Fruit fly (Drosophila melanogaster) whole organism, embryonic: ENCODE data around the gene mahe.

Source experiments
- Atf-2 ChIP-seq: fragments of 200-800 bp; sonication (Bioruptor generic); optimal IDR thresholded peaks from 2 replicates; lab custom pipeline; 2016; ENCODE audit warnings: missing biosample characterization, missing genetic modification characterization
- Blimp-1 ChIP-seq: fragments of 200-800 bp; sonication (Bioruptor generic); optimal IDR thresholded peaks from 3 replicates; lab custom pipeline; 2018; ENCODE audit warnings: missing biosample characterization, missing genetic modification characterization, mild to moderate bottlenecking, moderate library complexity, missing genetic modification reagents
- CG10462 ChIP-seq: fragments of 200-800 bp; sonication (Bioruptor generic); optimal IDR thresholded peaks from 2 replicates; lab custom pipeline; 2016; ENCODE audit warnings: missing biosample characterization, missing genetic modification characterization
- CG12236 ChIP-seq: fragments of 200-800 bp; sonication (Bioruptor generic); optimal IDR thresholded peaks from 2 replicates; lab custom pipeline; 2016; ENCODE audit warnings: missing biosample characterization, missing genetic modification characterization
- CG12391 ChIP-seq: fragments of 200-800 bp; sonication (Bioruptor generic); optimal IDR thresholded peaks from 3 replicates; lab custom pipeline; 2018; ENCODE audit warnings: missing biosample characterization, mild to moderate bottlenecking, missing genetic modification characterization, moderate library complexity
- CG13296 ChIP-seq: fragments of 200-800 bp; sonication (Bioruptor generic); optimal IDR thresholded peaks from 3 replicates; lab custom pipeline; 2018; ENCODE audit warnings: missing biosample characterization, mild to moderate bottlenecking, missing genetic modification characterization
- CG14441 ChIP-seq: fragments of 200-800 bp; sonication (Bioruptor generic); IDR thresholded peaks from 2 replicates; pipeline ENCODE4 v1.3.6; 2022; ENCODE audit warnings: missing biosample characterization, missing genetic modification characterization
- CG14710 ChIP-seq: fragments of 200-800 bp; sonication (Bioruptor generic); optimal IDR thresholded peaks from 3 replicates; lab custom pipeline; 2019; ENCODE audit warnings: missing biosample characterization, mild to moderate bottlenecking, missing genetic modification characterization, moderate library complexity
- CG15011 ChIP-seq: fragments of 200-800 bp; sonication (Bioruptor generic); optimal IDR thresholded peaks from 3 replicates; lab custom pipeline; 2018; ENCODE audit warnings: missing biosample characterization, mild to moderate bottlenecking, missing genetic modification characterization
- CG17328 ChIP-seq: fragments of 200-800 bp; sonication (Bioruptor generic); IDR thresholded peaks from 2 replicates; pipeline ENCODE4 v1.3.6; 2022; ENCODE audit warnings: missing biosample characterization, missing genetic modification characterization
- CG18599 ChIP-seq: fragments of 200-800 bp; sonication (Bioruptor generic); optimal IDR thresholded peaks from 3 replicates; lab custom pipeline; 2017; ENCODE audit warnings: missing biosample characterization, missing genetic modification characterization, mild to moderate bottlenecking, moderate library complexity, missing genetic modification reagents
- CG2116 ChIP-seq: fragments of 200-800 bp; sonication (Bioruptor generic); optimal IDR thresholded peaks from 3 replicates; lab custom pipeline; 2018; ENCODE audit warnings: missing biosample characterization, mild to moderate bottlenecking, missing genetic modification characterization
- CG2120 ChIP-seq: fragments of 200-800 bp; sonication (Bioruptor generic); optimal IDR thresholded peaks from 3 replicates; lab custom pipeline; 2016; ENCODE audit warnings: missing biosample characterization, missing genetic modification characterization
- CG5953 ChIP-seq: fragments of 200-800 bp; sonication (Bioruptor generic); IDR thresholded peaks from 2 replicates; pipeline ENCODE4 v1.3.6; 2022; ENCODE audit warnings: missing biosample characterization, missing genetic modification characterization
- CG7271 ChIP-seq: fragments of 200-800 bp; sonication (Bioruptor generic); optimal IDR thresholded peaks from 2 replicates; lab custom pipeline; 2018; ENCODE audit warnings: missing biosample characterization, mild to moderate bottlenecking, missing genetic modification characterization, moderate library complexity
- CG7839 ChIP-seq: fragments of 200-800 bp; sonication (Bioruptor generic); optimal IDR thresholded peaks from 3 replicates; lab custom pipeline; 2018; ENCODE audit warnings: missing biosample characterization, mild to moderate bottlenecking, missing genetic modification characterization, moderate library complexity
- CG8388 ChIP-seq: fragments of 200-800 bp; sonication (Bioruptor generic); optimal IDR thresholded peaks from 2 replicates; lab custom pipeline; 2019; ENCODE audit warnings: missing biosample characterization, mild to moderate bottlenecking, missing genetic modification characterization, moderate library complexity
- Chrac-16 ChIP-seq: fragments of 200-800 bp; sonication (Bioruptor generic); optimal IDR thresholded peaks from 3 replicates; lab custom pipeline; 2016; ENCODE audit warnings: missing biosample characterization, missing genetic modification characterization
- Dip3 ChIP-seq: fragments of 200-800 bp; sonication (Bioruptor generic); optimal IDR thresholded peaks from 3 replicates; lab custom pipeline; 2016; ENCODE audit warnings: missing biosample characterization, missing genetic modification characterization
- Ets65A ChIP-seq: fragments of 200-800 bp; sonication (Bioruptor generic); peaks from one replicate; lab custom pipeline; 2016; ENCODE audit warnings: missing biosample characterization, missing genetic modification characterization
- Fer3 ChIP-seq: fragments of 200-800 bp; sonication (Bioruptor generic); optimal IDR thresholded peaks from 2 replicates; lab custom pipeline; 2018; ENCODE audit warnings: missing biosample characterization, mild to moderate bottlenecking, missing genetic modification characterization, moderate library complexity
- Hr3 ChIP-seq: fragments of 200-800 bp; sonication (Bioruptor generic); optimal IDR thresholded peaks from 3 replicates; lab custom pipeline; 2016; ENCODE audit warnings: missing biosample characterization, missing genetic modification characterization
- Hr39 ChIP-seq: fragments of >200 bp; optimal IDR thresholded peaks from 2 replicates; lab custom pipeline; 2017
- Hr51 ChIP-seq, 2 experiments: fragments of 200-800 bp; sonication (Bioruptor generic); optimal IDR thresholded peaks; 2 replicates in 1 of 2; 3 replicates in 1 of 2; lab custom pipeline; 2016 to 2018; ENCODE audit warnings: missing biosample characterization in 2 of 2, missing genetic modification characterization in 2 of 2, mild to moderate bottlenecking in 1 of 2, moderate library complexity in 1 of 2
- Lim3 ChIP-seq: fragments of 200-800 bp; sonication (Bioruptor generic); IDR thresholded peaks from 2 replicates; pipeline ENCODE4 v1.3.6; 2022; ENCODE audit warnings: missing biosample characterization, missing genetic modification characterization
- Optix ChIP-seq: fragments of 200-800 bp; sonication (Bioruptor generic); IDR thresholded peaks from 3 replicates; pipeline ENCODE4 v1.3.6; 2022; ENCODE audit warnings: missing biosample characterization, missing genetic modification characterization
- Rfx ChIP-seq: fragments of 200-800 bp; sonication (Bioruptor generic); IDR thresholded peaks from 2 replicates; pipeline ENCODE4 v1.3.6; 2022; ENCODE audit warnings: missing biosample characterization, missing genetic modification characterization
- Scr ChIP-seq: fragments of 200-800 bp; sonication (Bioruptor generic); IDR thresholded peaks from 2 replicates; pipeline ENCODE4 v1.3.6; 2022; ENCODE audit warnings: missing biosample characterization, missing genetic modification characterization; ENCODE audit not compliant: partially characterized antibody
- Sry-δ ChIP-seq: fragments of 200-800 bp; sonication (Bioruptor generic); optimal IDR thresholded peaks from 2 replicates; lab custom pipeline; 2016; ENCODE audit warnings: missing biosample characterization, missing genetic modification characterization
- Xrp1 ChIP-seq: fragments of 200-800 bp; sonication (Bioruptor generic); IDR thresholded peaks from 2 replicates; pipeline ENCODE4 v1.3.6; 2022; ENCODE audit warnings: missing biosample characterization, missing genetic modification characterization
- bsh ChIP-seq, 2 experiments: fragments of 200-800 bp; sonication (Bioruptor generic); optimal IDR thresholded peaks; 2 replicates each; lab custom pipeline; 2017 to 2018; ENCODE audit warnings: mild to moderate bottlenecking in 2 of 2, missing biosample characterization in 2 of 2, missing genetic modification characterization in 2 of 2, moderate library complexity in 1 of 2
- chinmo ChIP-seq: fragments of 200-800 bp; sonication (Bioruptor generic); IDR thresholded peaks from 4 replicates; pipeline ENCODE4 v1.3.6; 2022; ENCODE audit warnings: missing biosample characterization, missing genetic modification characterization; ENCODE audit not compliant: partially characterized antibody
- ems ChIP-seq: fragments of 200-800 bp; sonication (Bioruptor generic); optimal IDR thresholded peaks from 3 replicates; lab custom pipeline; 2016; ENCODE audit warnings: missing biosample characterization, missing genetic modification characterization
- eve ChIP-seq, 2 experiments: fragments of >200 bp; optimal IDR thresholded peaks; 2 replicates each; lab custom pipeline; 2017; ENCODE audit warnings: missing biosample characterization in 2 of 2, missing genetic modification characterization in 2 of 2
- exex ChIP-seq: fragments of 200-800 bp; sonication (Bioruptor generic); optimal IDR thresholded peaks from 4 replicates; lab custom pipeline; 2018; ENCODE audit warnings: missing biosample characterization, mild to moderate bottlenecking, missing genetic modification characterization, moderate library complexity
- fd64A ChIP-seq: fragments of 200-800 bp; sonication (Bioruptor generic); optimal IDR thresholded peaks from 3 replicates; lab custom pipeline; 2018; ENCODE audit warnings: missing biosample characterization, mild to moderate bottlenecking, missing genetic modification characterization
- gce ChIP-seq: fragments of 200-800 bp; sonication (Bioruptor generic); IDR thresholded peaks from 3 replicates; pipeline ENCODE4 v1.3.6; 2022; ENCODE audit warnings: missing biosample characterization, missing genetic modification characterization
- grn ChIP-seq: fragments of 200-800 bp; sonication (Bioruptor generic); optimal IDR thresholded peaks from 3 replicates; lab custom pipeline; 2017; ENCODE audit warnings: missing biosample characterization, missing genetic modification characterization
- gro ChIP-seq: fragments of 200-800 bp; sonication (Bioruptor generic); optimal IDR thresholded peaks from 2 replicates; lab custom pipeline; 2016; ENCODE audit warnings: missing biosample characterization, missing genetic modification characterization
- her ChIP-seq: fragments of 200-800 bp; sonication (Bioruptor generic); optimal IDR thresholded peaks from 2 replicates; lab custom pipeline; 2016; ENCODE audit warnings: missing biosample characterization, missing genetic modification characterization
- kah ChIP-seq: fragments of 200-800 bp; sonication (Bioruptor generic); optimal IDR thresholded peaks from 2 replicates; lab custom pipeline; 2018; ENCODE audit warnings: missing biosample characterization, mild to moderate bottlenecking, missing genetic modification characterization
- maf-S ChIP-seq: fragments of 200-800 bp; sonication (Bioruptor generic); optimal IDR thresholded peaks from 2 replicates; lab custom pipeline; 2016; ENCODE audit warnings: missing biosample characterization, missing genetic modification characterization
- nau ChIP-seq: fragments of 200-800 bp; sonication (Bioruptor generic); optimal IDR thresholded peaks from 3 replicates; lab custom pipeline; 2017; ENCODE audit warnings: missing biosample characterization, mild to moderate bottlenecking, missing genetic modification characterization, missing genetic modification reagents
- nmo ChIP-seq: fragments of 200-800 bp; sonication (Bioruptor generic); optimal IDR thresholded peaks from 2 replicates; lab custom pipeline; 2018; ENCODE audit warnings: missing biosample characterization, mild to moderate bottlenecking, missing genetic modification characterization, moderate library complexity
- pum ChIP-seq: fragments of 200-800 bp; sonication (Bioruptor generic); optimal IDR thresholded peaks from 2 replicates; lab custom pipeline; 2016; ENCODE audit warnings: missing biosample characterization, missing genetic modification characterization
- run ChIP-seq: fragments of 200-800 bp; sonication (Bioruptor generic); optimal IDR thresholded peaks from 3 replicates; lab custom pipeline; 2018; ENCODE audit warnings: missing biosample characterization, mild to moderate bottlenecking, missing genetic modification characterization
- stwl ChIP-seq: fragments of 200-800 bp; sonication (Bioruptor generic); optimal IDR thresholded peaks from 3 replicates; lab custom pipeline; 2018; ENCODE audit warnings: missing biosample characterization, mild to moderate bottlenecking, missing genetic modification characterization, moderate library complexity
- tio ChIP-seq: fragments of 200-800 bp; sonication (Bioruptor generic); optimal IDR thresholded peaks from 2 replicates; lab custom pipeline; 2017; ENCODE audit warnings: missing biosample characterization, missing genetic modification characterization, inconsistent platforms
- wdn ChIP-seq: fragments of 200-800 bp; sonication (Bioruptor generic); IDR thresholded peaks from 2 replicates; pipeline ENCODE4 v1.3.6; 2022; ENCODE audit warnings: missing biosample characterization, missing genetic modification characterization
- zen2 ChIP-seq: fragments of 200-800 bp; sonication (Bioruptor generic); IDR thresholded peaks from 3 replicates; pipeline ENCODE4 v1.3.6; 2022; ENCODE audit warnings: missing biosample characterization, missing genetic modification characterization; ENCODE audit not compliant: partially characterized antibody

The mahe gene

DNA sequence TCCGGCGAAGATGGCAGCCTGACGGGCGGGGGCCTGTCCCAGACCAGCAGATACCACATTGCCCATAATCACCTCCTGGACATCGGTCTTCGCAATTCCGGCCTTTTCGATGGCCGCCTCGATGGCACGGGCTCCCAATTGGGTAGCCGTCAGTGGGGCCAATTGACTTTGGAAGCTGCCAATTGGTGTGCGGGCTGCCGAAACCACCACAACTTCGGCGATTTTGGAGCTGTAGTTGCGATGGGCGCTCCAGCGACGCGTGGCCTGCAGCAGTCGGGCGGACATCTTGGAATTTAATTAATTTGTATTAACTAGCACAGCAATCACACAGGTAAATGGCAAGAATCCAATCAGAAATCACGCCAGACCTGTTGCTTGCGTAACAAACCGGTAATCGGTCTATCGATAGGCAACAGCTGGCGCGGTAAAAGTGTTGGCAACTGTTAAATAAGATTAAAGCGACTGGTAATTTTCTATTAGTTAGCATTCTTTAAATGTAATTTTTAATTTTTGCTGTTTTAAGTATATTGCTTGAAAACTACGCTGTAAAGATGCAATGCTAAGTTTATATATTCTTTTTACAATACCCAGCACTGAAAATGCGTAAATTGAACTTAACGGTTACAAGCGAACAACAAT lies 42.7 kb downstream of the mahe start, which contains the start of gene Acat1 (continued):
- no peak for TF ChIP-seq CG15011
- peak; percentile 49 for TF ChIP-seq Fer3 (tag; lab: Kevin White, UChicago)
- TF ChIP-seq CG2116: peak; percentile 73
- TF ChIP-seq Sry-δ (GFP tag; lab: Kevin White, UChicago): peak; percentile 42
- TF ChIP-seq eve (GFP tag; optimal IDR thresholded peaks at IDR 0.05; lab: Kevin White, UChicago): no peak
- peak; percentile 64 for TF ChIP-seq Blimp-1
- TF ChIP-seq Xrp1 (GFP tag; lab: Robert Waterston, UW): peak; percentile 83
- TF ChIP-seq nmo (GFP tag; lab: Kevin White, UChicago): peak; percentile 66
- peak; percentile 12 for TF ChIP-seq exex (tag; lab: Kevin White, UChicago)
- peak; percentile 23 for TF ChIP-seq CG10462 (GFP tag; lab: Kevin White, UChicago)
- peak; percentile 43 for TF ChIP-seq ems (GFP tag; lab: Kevin White, UChicago)
- TF ChIP-seq CG18599: peak; percentile 74
- peak; percentile 58 for TF ChIP-seq CG14441 (GFP tag; lab: Robert Waterston, UW)
- peak; percentile 35 for TF ChIP-seq CG8388
- peak; percentile 34 for TF ChIP-seq Atf-2 (GFP tag; lab: Kevin White, UChicago)
- TF ChIP-seq gce (GFP tag; lab: Robert Waterston, UW): no peak
- no peak for TF ChIP-seq grn
- 0 out of 2 replicates have a peak, but pooled peaks have one; percentile 14 for TF ChIP-seq wdn (GFP tag; lab: Robert Waterston, UW)
- peak; percentile 87 for TF ChIP-seq stwl (tag; lab: Kevin White, UChicago)
- TF ChIP-seq CG7271 (tag; lab: Kevin White, UChicago): peak; percentile 1
- TF ChIP-seq Optix (GFP tag; lab: Robert Waterston, UW): no peak
- TF ChIP-seq nau (GFP tag; lab: Kevin White, UChicago): no peak
- peak; percentile 62 for TF ChIP-seq CG17328 (GFP tag; lab: Robert Waterston, UW)
- TF ChIP-seq tio (GFP tag; lab: Kevin White, UChicago): peak; percentile 40
- no peak for TF ChIP-seq fd64A (GFP tag; lab: Kevin White, UChicago)
- TF ChIP-seq Dip3 (GFP tag; lab: Kevin White, UChicago): peak; percentile 71
- 0 out of 4 replicates have a peak, but pooled peaks have one; percentile 56 for TF ChIP-seq chinmo (GFP tag; lab: Robert Waterston, UW)
- TF ChIP-seq CG14710 (tag; lab: Kevin White, UChicago): peak; percentile 53
- peak; percentile 51 for TF ChIP-seq Scr (GFP tag; lab: Robert Waterston, UW)
- TF ChIP-seq Lim3 (GFP tag; lab: Robert Waterston, UW): no peak
- TF ChIP-seq Chrac-16 (GFP tag; lab: Kevin White, UChicago): peak; percentile 57
- TF ChIP-seq Hr51 (GFP tag; optimal IDR thresholded peaks at IDR 0.05; lab: Kevin White, UChicago): peak; percentile 46 to 72
- TF ChIP-seq Rfx (GFP tag; lab: Robert Waterston, UW): peak; percentile 72
- no peak for TF ChIP-seq zen2 (GFP tag; lab: Robert Waterston, UW)
- peak; percentile 75 for TF ChIP-seq CG12391 (tag; lab: Kevin White, UChicago)
- peak in 1 of 2 experiments; percentile 64 for TF ChIP-seq bsh (GFP tag; optimal IDR thresholded peaks at IDR 0.05; lab: Kevin White, UChicago)
- peak; percentile 35 for TF ChIP-seq Hr3 (GFP tag; lab: Kevin White, UChicago)
- TF ChIP-seq CG12236 (GFP tag; lab: Kevin White, UChicago): peak; percentile 15
- TF ChIP-seq kah (GFP tag; lab: Kevin White, UChicago): peak; percentile 43
- 0 out of 2 replicates have a peak, but pooled peaks have one; percentile 40 for TF ChIP-seq CG5953 (GFP tag; lab: Robert Waterston, UW)
- TF ChIP-seq gro: no peak
- TF ChIP-seq CG13296: no peak
- peak; percentile 2 for TF ChIP-seq maf-S
- TF ChIP-seq pum (GFP tag; lab: Kevin White, UChicago): peak; percentile 27
- no peak for TF ChIP-seq Hr39 (lab: Kevin White, UChicago)
- TF ChIP-seq CG2120: peak; percentile 80
- TF ChIP-seq Ets65A (GFP tag; lab: Kevin White, UChicago): peak; percentile 75
- no peak for TF ChIP-seq run (tag; lab: Kevin White, UChicago)
- no peak for TF ChIP-seq CG7839 (tag; lab: Kevin White, UChicago)
- peak; percentile 14 for TF ChIP-seq her
